Worm (Caenorhabditis elegans): Measurements from ENCODE around the gene K04G7.1.
A peak's percentile ranks its signal among the peaks of the same experiment; 100 is the strongest.

Gene K04G7.1

ce11 chrIII:7184022-7184421, 21.5 kb downstream of the K04G7.1 start, which contains the start of gene yju-2:
yju-2 (plus strand) TSS chrIII:7184336.
- no peak for TF ChIP-seq unc-30 (tag; optimal IDR thresholded peaks at IDR 0.05)
- peak; percentile 70 for TF ChIP-seq lin-13 (GFP tag; optimal IDR thresholded peaks at IDR 0.05)
- TF ChIP-seq snpc-4 (tag; optimal IDR thresholded peaks at IDR 0.05): no peak
- TF ChIP-seq pqm-1 (tag; optimal IDR thresholded peaks at IDR 0.05): no peak
- peak; percentile 49 for TF ChIP-seq isw-1 (GFP tag; IDR thresholded peaks at IDR 0.05)
- TF ChIP-seq nhr-71 (tag; optimal IDR thresholded peaks at IDR 0.05): peak; percentile 69
- TF ChIP-seq nhr-77 (tag; optimal IDR thresholded peaks at IDR 0.05): peak; percentile 21
- peak; percentile 67 for TF ChIP-seq nhr-85 (tag)
- TF ChIP-seq nhr-76 (tag; optimal IDR thresholded peaks at IDR 0.05): no peak
- no peak for TF ChIP-seq ets-5 (GFP tag; IDR thresholded peaks at IDR 0.05)
- TF ChIP-seq fkh-4 (tag; optimal IDR thresholded peaks at IDR 0.05; ENCODE audit: borderline replicate concordance): no peak
- no peak for TF ChIP-seq tlp-1 (tag; optimal IDR thresholded peaks at IDR 0.05)
- TF ChIP-seq pag-3 (tag; optimal IDR thresholded peaks at IDR 0.05; ENCODE audit: borderline replicate concordance, insufficient read depth): no peak
- TF ChIP-seq aly-2 (tag; optimal IDR thresholded peaks at IDR 0.05): no peak
- no peak for TF ChIP-seq nhr-28 (tag; optimal IDR thresholded peaks at IDR 0.05)
- peak in 1 of 6 experiments; percentile 47 for TF ChIP-seq elt-3 (tag; optimal IDR thresholded peaks at IDR 0.05)
- TF ChIP-seq sptf-1 (tag; optimal IDR thresholded peaks at IDR 0.05): no peak
- TF ChIP-seq elt-2 (tag; optimal IDR thresholded peaks at IDR 0.05): no peak
- no peak for TF ChIP-seq ztf-11 (tag; optimal IDR thresholded peaks at IDR 0.05)
- TF ChIP-seq mef-2 (tag; optimal IDR thresholded peaks at IDR 0.05): no peak
- TF ChIP-seq nhr-12 (tag; optimal IDR thresholded peaks at IDR 0.05): no peak
- no peak for TF ChIP-seq C04F5.9 (tag; optimal IDR thresholded peaks at IDR 0.05)
- no peak for TF ChIP-seq ceh-8 (GFP tag; optimal IDR thresholded peaks at IDR 0.05)
- peak; percentile 27 for TF ChIP-seq swsn-7 (tag; optimal IDR thresholded peaks at IDR 0.05)
- TF ChIP-seq nhr-20 (tag; optimal IDR thresholded peaks at IDR 0.05): peak; percentile 40
- no peak for TF ChIP-seq grh-1 (GFP tag; IDR thresholded peaks at IDR 0.05)
- no peak for TF ChIP-seq egl-13 (tag; optimal IDR thresholded peaks at IDR 0.05)
- TF ChIP-seq vab-15 (tag; optimal IDR thresholded peaks at IDR 0.05): peak; percentile 1
- TF ChIP-seq fos-1 (tag; optimal IDR thresholded peaks at IDR 0.05): peak; percentile 54
- no peak for TF ChIP-seq ces-1 (GFP tag; optimal IDR thresholded peaks at IDR 0.05)
- peak; percentile 59 for TF ChIP-seq skn-1 (tag; optimal IDR thresholded peaks at IDR 0.05)
- TF ChIP-seq hlh-17 (GFP tag; optimal IDR thresholded peaks at IDR 0.05; ENCODE audit: borderline replicate concordance): no peak
- TF ChIP-seq dpl-1 (GFP tag; optimal IDR thresholded peaks at IDR 0.05): peak; percentile 51 to 72 (median 70)
- TF ChIP-seq dsc-1 (tag; optimal IDR thresholded peaks at IDR 0.05): no peak
- TF ChIP-seq C34B4.2 (tag; optimal IDR thresholded peaks at IDR 0.05): no peak
- no peak for TF ChIP-seq mdl-1 (tag; optimal IDR thresholded peaks at IDR 0.05)
- TF ChIP-seq snu-23 (GFP tag; optimal IDR thresholded peaks at IDR 0.05): peak; percentile 72
- TF ChIP-seq hlh-4 (tag; optimal IDR thresholded peaks at IDR 0.05): no peak
- peak; percentile 65 for TF ChIP-seq rnt-1 (tag; optimal IDR thresholded peaks at IDR 0.05)
- peak in 2 of 3 experiments; percentile 28 to 75 for TF ChIP-seq ceh-82 (tag; optimal IDR thresholded peaks at IDR 0.05)
- peak; percentile 9; the same call in 1 of the 2 replicates for TF ChIP-seq ceh-88 (GFP tag; IDR thresholded peaks at IDR 0.05)
- TF ChIP-seq ama-1 (optimal IDR thresholded peaks at IDR 0.05): peak; percentile 31
- no peak for TF ChIP-seq unc-62 (GFP tag; optimal IDR thresholded peaks at IDR 0.05)
- TF ChIP-seq fkh-10 (GFP tag; optimal IDR thresholded peaks at IDR 0.05): no peak
- TF ChIP-seq jun-1 (tag; optimal IDR thresholded peaks at IDR 0.05): no peak
- no peak for TF ChIP-seq sox-4 (tag; optimal IDR thresholded peaks at IDR 0.05)
- peak; percentile 16 for TF ChIP-seq unc-86 (tag; optimal IDR thresholded peaks at IDR 0.05)
- TF ChIP-seq lin-15B (tag; optimal IDR thresholded peaks at IDR 0.05): peak; percentile 82
- TF ChIP-seq lin-35 (GFP tag; optimal IDR thresholded peaks at IDR 0.05): peak; percentile 53 to 86
- peak; percentile 56 for TF ChIP-seq lir-3 (tag; optimal IDR thresholded peaks at IDR 0.05; ENCODE audit: poor library complexity)
- no peak for TF ChIP-seq zag-1 (tag; optimal IDR thresholded peaks at IDR 0.05)
- TF ChIP-seq nhr-84 (tag; optimal IDR thresholded peaks at IDR 0.05): no peak
- TF ChIP-seq unc-98 (GFP tag; IDR thresholded peaks at IDR 0.05): no peak
- TF ChIP-seq alr-1 (tag; optimal IDR thresholded peaks at IDR 0.05; ENCODE audit: borderline replicate concordance): no peak

Measured in whole organism, L1 larva.